Fruit fly (Drosophila melanogaster) whole organism, embryonic: ENCODE measurements around the gene CG46309.

Experiments
- BEAF-32 ChIP-seq: fragments of 200-800 bp; sonication (Bioruptor generic); optimal IDR thresholded peaks from 3 replicates; lab custom pipeline; 2017; ENCODE audit warnings: missing biosample characterization, missing genetic modification characterization, mild to moderate bottlenecking, moderate library complexity, missing genetic modification reagents
- CG10267 ChIP-seq: fragments of 200-800 bp; sonication (Bioruptor generic); optimal IDR thresholded peaks from 2 replicates; lab custom pipeline; 2018; ENCODE audit warnings: missing biosample characterization, mild to moderate bottlenecking, missing genetic modification characterization, moderate library complexity
- CG12299 ChIP-seq: fragments of 200-800 bp; sonication (Bioruptor generic); optimal IDR thresholded peaks from 2 replicates; lab custom pipeline; 2018; ENCODE audit warnings: missing biosample characterization, mild to moderate bottlenecking, missing genetic modification characterization
- CG12391 ChIP-seq: fragments of 200-800 bp; sonication (Bioruptor generic); optimal IDR thresholded peaks from 3 replicates; lab custom pipeline; 2018; ENCODE audit warnings: missing biosample characterization, mild to moderate bottlenecking, missing genetic modification characterization, moderate library complexity
- CG12659 ChIP-seq: fragments of 200-800 bp; sonication (Bioruptor generic); optimal IDR thresholded peaks from 3 replicates; lab custom pipeline; 2017; ENCODE audit warnings: mild to moderate bottlenecking, missing biosample characterization, missing genetic modification reagents, missing genetic modification characterization
- CG13775 ChIP-seq: fragments of 200-800 bp; sonication (Bioruptor generic); optimal IDR thresholded peaks from 3 replicates; lab custom pipeline; 2017; ENCODE audit warnings: missing biosample characterization, mild to moderate bottlenecking, missing genetic modification characterization
- CG14710 ChIP-seq: fragments of 200-800 bp; sonication (Bioruptor generic); optimal IDR thresholded peaks from 3 replicates; lab custom pipeline; 2019; ENCODE audit warnings: missing biosample characterization, mild to moderate bottlenecking, missing genetic modification characterization, moderate library complexity
- CG2116 ChIP-seq: fragments of 200-800 bp; sonication (Bioruptor generic); optimal IDR thresholded peaks from 3 replicates; lab custom pipeline; 2018; ENCODE audit warnings: missing biosample characterization, mild to moderate bottlenecking, missing genetic modification characterization
- CG2712 ChIP-seq: fragments of 200-800 bp; optimal IDR thresholded peaks from 3 replicates; lab custom pipeline; 2019; ENCODE audit warnings: missing biosample characterization, mild to moderate bottlenecking, missing genetic modification characterization, moderate library complexity
- CG30403 ChIP-seq: fragments of 200-800 bp; sonication (Bioruptor generic); optimal IDR thresholded peaks from 3 replicates; lab custom pipeline; 2016; ENCODE audit warnings: missing biosample characterization, missing genetic modification characterization
- CG7556 ChIP-seq: fragments of 200-800 bp; sonication (Bioruptor generic); optimal IDR thresholded peaks from 2 replicates; lab custom pipeline; 2017; ENCODE audit warnings: missing biosample characterization, mild to moderate bottlenecking, missing genetic modification characterization
- CG8388 ChIP-seq: fragments of 200-800 bp; sonication (Bioruptor generic); optimal IDR thresholded peaks from 2 replicates; lab custom pipeline; 2019; ENCODE audit warnings: missing biosample characterization, mild to moderate bottlenecking, missing genetic modification characterization, moderate library complexity
- CG8924 ChIP-seq: fragments of 200-800 bp; optimal IDR thresholded peaks from 3 replicates; lab custom pipeline; 2019; ENCODE audit warnings: missing biosample characterization, mild to moderate bottlenecking, missing genetic modification characterization, moderate library complexity
- CG9609 ChIP-seq: fragments of 200-800 bp; sonication (Bioruptor generic); optimal IDR thresholded peaks from 3 replicates; lab custom pipeline; 2016; ENCODE audit warnings: missing biosample characterization, missing genetic modification characterization
- CG9797 ChIP-seq: fragments of 200-800 bp; sonication (Bioruptor generic); optimal IDR thresholded peaks from 3 replicates; lab custom pipeline; 2018; ENCODE audit warnings: missing biosample characterization, mild to moderate bottlenecking, missing genetic modification characterization
- CTCF ChIP-seq: fragments of 200-800 bp; sonication (Bioruptor generic); optimal IDR thresholded peaks from 2 replicates; lab custom pipeline; 2017; ENCODE audit warnings: missing biosample characterization, mild to moderate bottlenecking, missing genetic modification characterization, moderate library complexity
- CoRest ChIP-seq: fragments of 200-800 bp; sonication (Bioruptor generic); optimal IDR thresholded peaks from 3 replicates; lab custom pipeline; 2018; ENCODE audit warnings: missing biosample characterization, mild to moderate bottlenecking, missing genetic modification characterization, moderate library complexity
- Dp ChIP-seq: fragments of 200-800 bp; sonication (Bioruptor generic); optimal IDR thresholded peaks from 2 replicates; lab custom pipeline; 2018; ENCODE audit warnings: missing biosample characterization, mild to moderate bottlenecking, missing genetic modification characterization, moderate library complexity
- E2f2 ChIP-seq: fragments of 200-800 bp; sonication (Bioruptor generic); IDR thresholded peaks from 2 replicates; pipeline ENCODE4 v1.3.6; 2022; ENCODE audit warnings: missing biosample characterization, missing genetic modification characterization
- HmgZ ChIP-seq: fragments of 200-800 bp; sonication (Bioruptor generic); optimal IDR thresholded peaks from 2 replicates; lab custom pipeline; 2018; ENCODE audit warnings: missing biosample characterization, mild to moderate bottlenecking, missing genetic modification characterization
- Hsf ChIP-seq: fragments of 200-800 bp; sonication (Bioruptor generic); optimal IDR thresholded peaks from 3 replicates; lab custom pipeline; 2016; ENCODE audit warnings: missing biosample characterization, missing genetic modification characterization
- Ssrp ChIP-seq: fragments of 200-800 bp; sonication (Bioruptor generic); optimal IDR thresholded peaks from 2 replicates; lab custom pipeline; 2018; ENCODE audit warnings: missing biosample characterization, mild to moderate bottlenecking, missing genetic modification characterization, moderate library complexity
- Xbp1 ChIP-seq: fragments of 200-800 bp; sonication (Bioruptor generic); optimal IDR thresholded peaks from 3 replicates; lab custom pipeline; 2016; ENCODE audit warnings: missing biosample characterization, mild to moderate bottlenecking, missing genetic modification characterization
- abd-A ChIP-seq: fragments of 200-800 bp; sonication (Bioruptor generic); optimal IDR thresholded peaks from 3 replicates; lab custom pipeline; 2019; ENCODE audit warnings: missing biosample characterization, mild to moderate bottlenecking, missing genetic modification characterization, moderate library complexity
- ac ChIP-seq: fragments of 200-800 bp; sonication (Bioruptor generic); optimal IDR thresholded peaks from 3 replicates; lab custom pipeline; 2017; ENCODE audit warnings: missing biosample characterization, mild to moderate bottlenecking, missing genetic modification characterization
- disco-r ChIP-seq: fragments of 200-800 bp; sonication (Bioruptor generic); optimal IDR thresholded peaks from 2 replicates; lab custom pipeline; 2016; ENCODE audit warnings: missing biosample characterization, missing genetic modification characterization
- dpn ChIP-seq, 2 experiments: fragments of 200-800 bp; sonication (Bioruptor generic); optimal IDR thresholded peaks; 3 replicates each; lab custom pipeline; 2016; ENCODE audit warnings: missing biosample characterization in 2 of 2, missing genetic modification characterization in 2 of 2
- ewg ChIP-seq: fragments of 200-800 bp; sonication (Bioruptor generic); optimal IDR thresholded peaks from 3 replicates; lab custom pipeline; 2017; ENCODE audit warnings: mild to moderate bottlenecking, missing biosample characterization, missing genetic modification reagents, missing genetic modification characterization
- fru ChIP-seq: fragments of >200 bp; optimal IDR thresholded peaks from 2 replicates; lab custom pipeline; 2017
- gfzf ChIP-seq: fragments of 200-800 bp; sonication (Bioruptor generic); optimal IDR thresholded peaks from 2 replicates; lab custom pipeline; 2016; ENCODE audit warnings: missing biosample characterization, mild to moderate bottlenecking, missing genetic modification characterization, moderate library complexity
- grau ChIP-seq: fragments of 200-800 bp; optimal IDR thresholded peaks from 3 replicates; lab custom pipeline; 2019; ENCODE audit warnings: missing biosample characterization, mild to moderate bottlenecking, missing genetic modification characterization, moderate library complexity
- jing ChIP-seq: fragments of 200-800 bp; sonication (Bioruptor generic); optimal IDR thresholded peaks from 2 replicates; lab custom pipeline; 2018; ENCODE audit warnings: missing biosample characterization, mild to moderate bottlenecking, missing genetic modification characterization
- kay ChIP-seq: fragments of 200-800 bp; sonication (Bioruptor generic); optimal IDR thresholded peaks from 2 replicates; lab custom pipeline; 2016; ENCODE audit warnings: missing biosample characterization, missing genetic modification characterization
- pho ChIP-seq: fragments of 200-800 bp; sonication (Bioruptor generic); optimal IDR thresholded peaks from 2 replicates; lab custom pipeline; 2016; ENCODE audit warnings: missing biosample characterization, missing genetic modification characterization
- pzg ChIP-seq: fragments of 200-800 bp; sonication (Bioruptor generic); optimal IDR thresholded peaks from 3 replicates; lab custom pipeline; 2018; ENCODE audit warnings: missing biosample characterization, mild to moderate bottlenecking, missing genetic modification characterization, moderate library complexity
- row ChIP-seq: fragments of 200-800 bp; sonication (Bioruptor generic); IDR thresholded peaks from 3 replicates; pipeline ENCODE4 v1.3.6; 2022; ENCODE audit warnings: missing biosample characterization, missing genetic modification characterization
- sd ChIP-seq: fragments of 200-800 bp; sonication (Bioruptor generic); optimal IDR thresholded peaks from 3 replicates; lab custom pipeline; 2018; ENCODE audit warnings: missing biosample characterization, mild to moderate bottlenecking, missing genetic modification characterization, moderate library complexity
- so ChIP-seq: fragments of 200-800 bp; sonication (Bioruptor generic); IDR thresholded peaks from 3 replicates; pipeline ENCODE4 v1.3.6; 2022; ENCODE audit warnings: missing biosample characterization, missing genetic modification characterization
- ssp ChIP-seq: fragments of 200-800 bp; sonication (Bioruptor generic); IDR thresholded peaks from 2 replicates; pipeline ENCODE4 v1.3.6; 2022; ENCODE audit warnings: missing biosample characterization, missing genetic modification characterization
- stwl ChIP-seq: fragments of 200-800 bp; sonication (Bioruptor generic); optimal IDR thresholded peaks from 3 replicates; lab custom pipeline; 2018; ENCODE audit warnings: missing biosample characterization, mild to moderate bottlenecking, missing genetic modification characterization, moderate library complexity
- trem ChIP-seq: fragments of 200-800 bp; optimal IDR thresholded peaks from 3 replicates; lab custom pipeline; 2019; ENCODE audit warnings: missing biosample characterization, mild to moderate bottlenecking, missing genetic modification characterization, moderate library complexity
- unc-4 ChIP-seq: fragments of 200-800 bp; sonication (Bioruptor generic); IDR thresholded peaks from 2 replicates; pipeline ENCODE4 v1.3.6; 2022; ENCODE audit warnings: missing biosample characterization, missing genetic modification characterization; ENCODE audit not compliant: partially characterized antibody
- zf30C ChIP-seq: fragments of 200-800 bp; sonication (Bioruptor generic); optimal IDR thresholded peaks from 3 replicates; lab custom pipeline; 2018; ENCODE audit warnings: missing biosample characterization, mild to moderate bottlenecking, missing genetic modification characterization

The CG46309 gene

DNA sequence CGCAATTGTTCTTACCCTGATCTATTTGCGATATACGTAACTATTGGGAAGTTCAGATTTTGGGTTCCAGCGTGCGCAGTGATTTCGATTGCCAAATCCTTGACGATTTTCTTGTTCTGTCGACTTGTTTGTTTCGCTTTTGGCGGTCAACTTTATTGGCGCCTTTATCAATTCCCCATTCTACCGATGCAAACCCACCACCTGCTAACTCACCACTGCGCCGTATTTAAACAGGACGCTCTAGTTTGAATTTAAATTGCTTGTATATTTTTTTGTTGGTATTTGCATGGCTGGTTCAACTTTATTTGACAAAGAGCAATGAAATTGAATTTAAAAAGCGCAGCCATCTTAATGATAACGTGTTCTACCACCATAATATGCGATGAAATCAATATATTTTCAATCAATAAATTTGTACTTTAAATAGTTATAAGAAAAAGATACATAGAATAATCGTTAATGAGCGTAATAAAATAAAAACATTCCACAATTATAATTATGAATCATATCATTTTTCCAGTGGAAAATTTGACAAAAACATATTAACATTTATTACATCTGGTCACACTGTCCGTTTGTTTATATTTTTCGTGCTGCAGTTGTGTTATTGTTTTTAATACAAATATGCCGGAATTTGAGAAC is 10.1 kb upstream of the CG46309 start, which contains the start of the genes twe and CG4935:
TSS of gene twe (minus strand) at position 302 of the 642 bp plus-strand sequence.
TSS of gene CG4935 (plus strand) at position 566 of the 642 bp plus-strand sequence.
- TF ChIP-seq CG8388 (GFP tag; lab: Kevin White, UChicago) (peak; percentile 30), so (no peak), stwl (tag; lab: Kevin White, UChicago) (peak; percentile 46), CTCF (peak; percentile 37), gfzf (GFP tag; lab: Kevin White, UChicago) (peak; percentile 55), trem (tag; lab: Kevin White, UChicago) (peak; percentile 31), pzg (GFP tag; lab: Kevin White, UChicago) (peak; percentile 11), kay (GFP tag; lab: Kevin White, UChicago) (peak; percentile 29), zf30C (GFP tag; lab: Kevin White, UChicago) (peak; percentile 20), ewg (peak; percentile 22), Dp (peak; percentile 70), CG13775 (GFP tag; lab: Kevin White, UChicago) (no peak), Hsf (GFP tag; lab: Kevin White, UChicago) (no peak), CG12659 (peak; percentile 26), row (peak; percentile 26; the same call in 1 of the 3 replicates), fru (no peak), grau (tag; lab: Kevin White, UChicago) (peak; percentile 14), Ssrp (tag; lab: Kevin White, UChicago) (peak; percentile 44), ssp (GFP tag; lab: Robert Waterston, UW) (no peak), dpn (GFP tag; optimal IDR thresholded peaks at IDR 0.05; lab: Kevin White, UChicago) (no peak), jing (no peak), CG12299 (peak; percentile 3), CG14710 (peak; percentile 34), CG8924 (tag; lab: Kevin White, UChicago) (peak; percentile 27), pho (GFP tag; lab: Kevin White, UChicago) (peak; percentile 17), sd (tag; lab: Kevin White, UChicago) (peak; percentile 27), CG7556 (peak; percentile 2), E2f2 (GFP tag; lab: Robert Waterston, UW) (peak; percentile 77), unc-4 (GFP tag; lab: Robert Waterston, UW) (no peak), CG9609 (GFP tag; lab: Kevin White, UChicago) (no peak), CoRest (tag; lab: Kevin White, UChicago) (peak; percentile 59), abd-A (tag; lab: Kevin White, UChicago) (no peak), CG30403 (peak; percentile 16), ac (GFP tag; lab: Kevin White, UChicago) (no peak), CG10267 (tag; lab: Kevin White, UChicago) (peak; percentile 26), Xbp1 (peak; percentile 48), HmgZ (tag; lab: Kevin White, UChicago) (peak; percentile 1), CG2712 (peak; percentile 1), CG2116 (GFP tag; lab: Kevin White, UChicago) (peak; percentile 2), disco-r (GFP tag; lab: Kevin White, UChicago) (no peak), BEAF-32 (GFP tag; lab: Kevin White, UChicago) (peak; percentile 9), CG9797 (peak; percentile 19), CG12391 (tag; lab: Kevin White, UChicago) (peak; percentile 18)
- TF ChIP-seq, all 482 proteins: peak for 31
